Fruit fly (Drosophila melanogaster) whole organism, embryonic: ENCODE results near the gene CG46301.

Experiments used
- Adf1 ChIP-seq: fragments of 200-800 bp; sonication (Bioruptor generic); IDR thresholded peaks from 2 replicates; pipeline ENCODE4 v1.3.6; 2022; ENCODE audit warnings: missing biosample characterization, missing genetic modification characterization
- Blimp-1 ChIP-seq: fragments of 200-800 bp; sonication (Bioruptor generic); optimal IDR thresholded peaks from 3 replicates; lab custom pipeline; 2018; ENCODE audit warnings: missing biosample characterization, missing genetic modification characterization, mild to moderate bottlenecking, moderate library complexity, missing genetic modification reagents
- Bteb2 ChIP-seq: fragments of 200-800 bp; sonication (Bioruptor generic); optimal IDR thresholded peaks from 2 replicates; lab custom pipeline; 2016; ENCODE audit warnings: missing biosample characterization, missing genetic modification characterization
- CG10274 ChIP-seq: fragments of 200-800 bp; sonication (Bioruptor generic); optimal IDR thresholded peaks from 3 replicates; lab custom pipeline; 2017; ENCODE audit warnings: missing biosample characterization, mild to moderate bottlenecking, missing genetic modification characterization
- CG14441 ChIP-seq: fragments of 200-800 bp; sonication (Bioruptor generic); IDR thresholded peaks from 2 replicates; pipeline ENCODE4 v1.3.6; 2022; ENCODE audit warnings: missing biosample characterization, missing genetic modification characterization
- CG14710 ChIP-seq: fragments of 200-800 bp; sonication (Bioruptor generic); optimal IDR thresholded peaks from 3 replicates; lab custom pipeline; 2019; ENCODE audit warnings: missing biosample characterization, mild to moderate bottlenecking, missing genetic modification characterization, moderate library complexity
- CG18764 ChIP-seq: fragments of 200-800 bp; sonication (Bioruptor generic); optimal IDR thresholded peaks from 3 replicates; lab custom pipeline; 2016; ENCODE audit warnings: missing biosample characterization, missing genetic modification characterization
- CG2712 ChIP-seq: fragments of 200-800 bp; optimal IDR thresholded peaks from 3 replicates; lab custom pipeline; 2019; ENCODE audit warnings: missing biosample characterization, mild to moderate bottlenecking, missing genetic modification characterization, moderate library complexity
- CG30431 ChIP-seq: fragments of 200-800 bp; sonication (Bioruptor generic); optimal IDR thresholded peaks from 2 replicates; lab custom pipeline; 2017; ENCODE audit warnings: missing biosample characterization, missing genetic modification characterization
- CG33213 ChIP-seq: fragments of 200-800 bp; sonication (Bioruptor generic); optimal IDR thresholded peaks from 3 replicates; lab custom pipeline; 2016; ENCODE audit warnings: missing biosample characterization, missing genetic modification characterization
- CG43689 ChIP-seq: fragments of 200-800 bp; sonication (Bioruptor generic); IDR thresholded peaks from 2 replicates; pipeline ENCODE4 v1.3.6; 2022; ENCODE audit warnings: missing biosample characterization, missing genetic modification characterization
- CG4707 ChIP-seq: fragments of 200-800 bp; sonication (Bioruptor generic); optimal IDR thresholded peaks from 2 replicates; lab custom pipeline; 2018; ENCODE audit warnings: missing biosample characterization, mild to moderate bottlenecking, missing genetic modification characterization, moderate library complexity
- CG6813 ChIP-seq: fragments of 200-800 bp; sonication (Bioruptor generic); optimal IDR thresholded peaks from 2 replicates; lab custom pipeline; 2017; ENCODE audit warnings: missing biosample characterization, missing genetic modification characterization, mild to moderate bottlenecking, moderate library complexity, missing genetic modification reagents
- CG6854 ChIP-seq: fragments of 200-800 bp; sonication (Bioruptor generic); optimal IDR thresholded peaks from 3 replicates; lab custom pipeline; 2017; ENCODE audit warnings: missing biosample characterization, mild to moderate bottlenecking, missing genetic modification characterization
- CG7928 ChIP-seq: fragments of 200-800 bp; sonication (Bioruptor generic); optimal IDR thresholded peaks from 2 replicates; lab custom pipeline; 2017; ENCODE audit warnings: missing biosample characterization, mild to moderate bottlenecking, missing genetic modification characterization
- CG7963 ChIP-seq: fragments of 200-800 bp; sonication (Bioruptor generic); IDR thresholded peaks from 3 replicates; pipeline ENCODE4 v1.3.6; 2022; ENCODE audit warnings: missing biosample characterization, missing genetic modification characterization; ENCODE audit not compliant: partially characterized antibody
- CG7987 ChIP-seq: fragments of 200-800 bp; sonication (Bioruptor generic); optimal IDR thresholded peaks from 2 replicates; lab custom pipeline; 2018; ENCODE audit warnings: missing biosample characterization, mild to moderate bottlenecking, missing genetic modification characterization, moderate library complexity
- CG9609 ChIP-seq: fragments of 200-800 bp; sonication (Bioruptor generic); optimal IDR thresholded peaks from 3 replicates; lab custom pipeline; 2016; ENCODE audit warnings: missing biosample characterization, missing genetic modification characterization
- Chrac-16 ChIP-seq: fragments of 200-800 bp; sonication (Bioruptor generic); optimal IDR thresholded peaks from 3 replicates; lab custom pipeline; 2016; ENCODE audit warnings: missing biosample characterization, missing genetic modification characterization
- Dbx ChIP-seq: fragments of 200-800 bp; sonication (Bioruptor generic); IDR thresholded peaks from 3 replicates; pipeline ENCODE4 v1.3.6; 2022; ENCODE audit warnings: missing biosample characterization, missing genetic modification characterization
- Dfd ChIP-seq, 2 experiments: fragments of >200 bp; optimal IDR thresholded peaks; 2 replicates each; lab custom pipeline; 2017; ENCODE audit warnings: missing biosample characterization in 2 of 2, missing genetic modification characterization in 2 of 2
- H15 ChIP-seq: fragments of 200-800 bp; sonication (Bioruptor generic); IDR thresholded peaks from 3 replicates; pipeline ENCODE4 v1.3.6; 2022; ENCODE audit warnings: missing biosample characterization, missing genetic modification characterization
- Hmr ChIP-seq: fragments of 200-800 bp; sonication (Bioruptor generic); optimal IDR thresholded peaks from 3 replicates; lab custom pipeline; 2017; ENCODE audit warnings: mild to moderate bottlenecking, missing biosample characterization, missing genetic modification reagents, missing genetic modification characterization
- Hr3 ChIP-seq: fragments of 200-800 bp; sonication (Bioruptor generic); optimal IDR thresholded peaks from 3 replicates; lab custom pipeline; 2016; ENCODE audit warnings: missing biosample characterization, missing genetic modification characterization
- NC2β ChIP-seq: fragments of 200-800 bp; sonication (Bioruptor generic); optimal IDR thresholded peaks from 2 replicates; lab custom pipeline; 2016; ENCODE audit warnings: missing biosample characterization, missing genetic modification characterization
- NFAT ChIP-seq: fragments of 200-800 bp; sonication (Bioruptor generic); IDR thresholded peaks from 2 replicates; pipeline ENCODE4 v1.3.6; 2022; ENCODE audit warnings: missing biosample characterization, missing genetic modification characterization
- Neu2 ChIP-seq: fragments of 200-800 bp; sonication (Bioruptor generic); optimal IDR thresholded peaks from 3 replicates; lab custom pipeline; 2016; ENCODE audit warnings: missing biosample characterization, missing genetic modification characterization, borderline replicate concordance
- Nf-YB ChIP-seq: fragments of 200-800 bp; sonication (Bioruptor generic); optimal IDR thresholded peaks from 3 replicates; lab custom pipeline; 2019; ENCODE audit warnings: missing biosample characterization, mild to moderate bottlenecking, missing genetic modification characterization, moderate library complexity
- Oaz ChIP-seq: fragments of 200-800 bp; sonication (Bioruptor generic); IDR thresholded peaks from 2 replicates; pipeline ENCODE4 v1.3.6; 2022; ENCODE audit warnings: missing biosample characterization, missing genetic modification characterization
- Taf1 ChIP-seq: fragments of 200-800 bp; sonication (Bioruptor generic); IDR thresholded peaks from 2 replicates; pipeline ENCODE4 v1.3.6; 2022; ENCODE audit warnings: missing biosample characterization, missing genetic modification characterization
- abd-A ChIP-seq: fragments of 200-800 bp; sonication (Bioruptor generic); optimal IDR thresholded peaks from 3 replicates; lab custom pipeline; 2019; ENCODE audit warnings: missing biosample characterization, mild to moderate bottlenecking, missing genetic modification characterization, moderate library complexity
- ara ChIP-seq: fragments of 200-800 bp; sonication (Bioruptor generic); IDR thresholded peaks from 2 replicates; pipeline ENCODE4 v1.3.6; 2022; ENCODE audit warnings: missing biosample characterization, missing genetic modification characterization
- ash1 ChIP-seq: fragments of 200-800 bp; sonication (Bioruptor generic); optimal IDR thresholded peaks from 2 replicates; lab custom pipeline; 2018; ENCODE audit warnings: missing biosample characterization, mild to moderate bottlenecking, missing genetic modification characterization
- cato ChIP-seq: fragments of 200-800 bp; sonication (Bioruptor generic); optimal IDR thresholded peaks from 2 replicates; lab custom pipeline; 2016; ENCODE audit warnings: missing biosample characterization, missing genetic modification characterization, borderline replicate concordance
- chif ChIP-seq, 2 experiments: fragments of 200-800 bp; sonication (Bioruptor generic); optimal IDR thresholded peaks; 3 replicates each; lab custom pipeline; 2016; ENCODE audit warnings: missing biosample characterization in 2 of 2, missing genetic modification characterization in 2 of 2
- ems ChIP-seq: fragments of 200-800 bp; sonication (Bioruptor generic); optimal IDR thresholded peaks from 3 replicates; lab custom pipeline; 2016; ENCODE audit warnings: missing biosample characterization, missing genetic modification characterization
- en ChIP-seq: fragments of 200-800 bp; sonication (Bioruptor generic); optimal IDR thresholded peaks from 2 replicates; lab custom pipeline; 2016; ENCODE audit warnings: missing biosample characterization, missing genetic modification characterization
- fd102C ChIP-seq: fragments of 200-800 bp; sonication (Bioruptor generic); optimal IDR thresholded peaks from 2 replicates; lab custom pipeline; 2018; ENCODE audit warnings: missing biosample characterization, mild to moderate bottlenecking, missing genetic modification characterization, moderate library complexity
- kah ChIP-seq: fragments of 200-800 bp; sonication (Bioruptor generic); optimal IDR thresholded peaks from 2 replicates; lab custom pipeline; 2018; ENCODE audit warnings: missing biosample characterization, mild to moderate bottlenecking, missing genetic modification characterization
- ken ChIP-seq: fragments of 200-800 bp; sonication (Bioruptor generic); IDR thresholded peaks from 3 replicates; pipeline ENCODE4 v1.3.6; 2022; ENCODE audit warnings: missing biosample characterization, missing genetic modification characterization
- mam ChIP-seq: fragments of 200-800 bp; sonication (Bioruptor generic); optimal IDR thresholded peaks from 3 replicates; lab custom pipeline; 2016; ENCODE audit warnings: missing biosample characterization, missing genetic modification characterization
- mld ChIP-seq: fragments of 200-800 bp; sonication (Bioruptor generic); IDR thresholded peaks from 3 replicates; pipeline ENCODE4 v1.3.6; 2022; ENCODE audit warnings: missing biosample characterization, missing genetic modification characterization; ENCODE audit not compliant: partially characterized antibody
- nerfin-1 ChIP-seq: fragments of 200-800 bp; sonication (Bioruptor generic); optimal IDR thresholded peaks from 3 replicates; lab custom pipeline; 2019; ENCODE audit warnings: missing biosample characterization, mild to moderate bottlenecking, missing genetic modification characterization, moderate library complexity
- rib ChIP-seq: fragments of 200-800 bp; sonication (Bioruptor generic); IDR thresholded peaks from 2 replicates; pipeline ENCODE4 v1.3.6; 2022; ENCODE audit warnings: missing biosample characterization, missing genetic modification characterization
- tin ChIP-seq: fragments of 200-800 bp; sonication (Bioruptor generic); optimal IDR thresholded peaks from 3 replicates; lab custom pipeline; 2016; ENCODE audit warnings: missing biosample characterization, missing genetic modification characterization
- tup ChIP-seq: fragments of 200-800 bp; sonication (Bioruptor generic); optimal IDR thresholded peaks from 2 replicates; lab custom pipeline; 2016; ENCODE audit warnings: missing biosample characterization, mild to moderate bottlenecking, missing genetic modification characterization, moderate library complexity

CG46301 gene

DNA sequence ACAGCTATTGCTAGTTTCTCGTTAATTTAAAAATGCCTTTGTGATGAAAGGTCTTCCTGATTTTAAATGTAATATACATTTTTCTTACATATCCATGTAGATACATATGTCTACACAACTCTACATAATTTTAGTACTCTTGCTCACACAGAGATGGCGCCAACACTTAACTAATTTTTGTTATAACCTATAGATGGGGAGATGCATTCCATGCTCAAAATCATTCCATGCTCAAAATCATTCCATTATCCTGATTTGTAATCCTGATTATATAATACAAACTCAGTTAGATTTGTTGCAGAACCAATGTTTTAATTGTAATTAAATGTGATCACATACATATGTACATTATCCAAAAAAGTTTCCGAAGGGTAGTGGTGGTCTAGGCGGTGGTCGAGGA is 57.0 kb downstream of the CG46301 start (continued):
- TF ChIP-seq ara (GFP tag; lab: Robert Waterston, UW) (no peak), tup (GFP tag; lab: Kevin White, UChicago) (no peak), mld (GFP tag; lab: Robert Waterston, UW) (no peak), Adf1 (GFP tag; lab: Robert Waterston, UW) (no peak), kah (no peak), tin (GFP tag; lab: Kevin White, UChicago) (peak; percentile 10), ash1 (GFP tag; lab: Kevin White, UChicago) (no peak), CG6813 (no peak), Blimp-1 (GFP tag; lab: Kevin White, UChicago) (no peak), Taf1 (GFP tag; lab: Robert Waterston, UW) (no peak), chif (GFP tag; optimal IDR thresholded peaks at IDR 0.05; lab: Kevin White, UChicago) (peak in 1 of 2 experiments; percentile 59), en (GFP tag; lab: Kevin White, UChicago) (peak; percentile 9), NC2β (GFP tag; lab: Kevin White, UChicago) (no peak), fd102C (GFP tag; lab: Kevin White, UChicago) (no peak), Hmr (peak; percentile 11), CG2712 (tag; lab: Kevin White, UChicago) (no peak), CG4707 (GFP tag; lab: Kevin White, UChicago) (no peak), Neu2 (GFP tag; lab: Kevin White, UChicago) (no peak), Hr3 (GFP tag; lab: Kevin White, UChicago) (peak; percentile 30), CG9609 (peak; percentile 5), ems (GFP tag; lab: Kevin White, UChicago) (no peak), Chrac-16 (GFP tag; lab: Kevin White, UChicago) (peak; percentile 43), CG14710 (tag; lab: Kevin White, UChicago) (no peak), rib (GFP tag; lab: Robert Waterston, UW) (no peak), NFAT (GFP tag; lab: Robert Waterston, UW) (0 out of 2 replicates have a peak, but pooled peaks have one; percentile 10), Dfd (GFP tag; optimal IDR thresholded peaks at IDR 0.05; lab: Kevin White, UChicago) (no peak), CG6854 (GFP tag; lab: Kevin White, UChicago) (no peak), nerfin-1 (tag; lab: Kevin White, UChicago) (no peak), abd-A (no peak), Nf-YB (GFP tag; lab: Kevin White, UChicago) (no peak), mam (GFP tag; lab: Kevin White, UChicago) (no peak), CG43689 (no peak), CG14441 (GFP tag; lab: Robert Waterston, UW) (no peak)
- TF ChIP-seq, all 482 proteins: peak for 69

DNA sequence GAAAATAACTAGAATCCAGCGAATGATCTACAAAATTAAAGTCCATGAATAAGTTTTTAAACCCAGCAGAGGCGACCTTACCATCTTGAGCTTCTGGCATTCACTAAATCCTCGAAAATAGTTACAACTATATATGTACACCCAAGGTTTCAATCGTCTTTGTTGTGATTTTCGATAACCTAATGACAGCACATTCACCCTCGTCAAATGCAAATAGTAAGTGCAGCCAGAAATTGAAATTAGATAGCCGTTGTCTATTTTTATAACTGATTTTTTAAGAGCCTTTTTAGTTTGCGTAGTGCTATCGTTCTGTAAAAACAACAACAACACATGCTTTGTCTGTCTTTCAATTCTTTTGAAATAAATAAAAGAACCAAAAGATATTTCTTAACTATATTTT is 59.2 kb downstream of the CG46301 start, which contains the start of gene CG43332:
Gene CG43332, minus strand, starts transcription at position 101 of the 400 bp plus-strand sequence.
- TF ChIP-seq cato (no peak), H15 (no peak), CG7928 (no peak), CG7963 (no peak), CG10274 (GFP tag; lab: Kevin White, UChicago) (no peak), Bteb2 (GFP tag; lab: Kevin White, UChicago) (no peak), CG30431 (GFP tag; lab: Kevin White, UChicago) (no peak), ken (no peak), Oaz (GFP tag; lab: Robert Waterston, UW) (no peak), CG7987 (GFP tag; lab: Kevin White, UChicago) (no peak), CG18764 (GFP tag; lab: Kevin White, UChicago) (no peak), Dbx (no peak), CG33213 (GFP tag; lab: Kevin White, UChicago) (no peak)
